Worm (Caenorhabditis elegans): ENCODE results near the gene nxf-2.

- TF ChIP-seq ceh-82 (tag; optimal IDR thresholded peaks at IDR 0.05) (no peak), unc-62 (GFP tag; optimal IDR thresholded peaks at IDR 0.05) (peak; percentile 51), ztf-11 (tag; optimal IDR thresholded peaks at IDR 0.05) (no peak), ceh-9 (tag; optimal IDR thresholded peaks at IDR 0.05) (no peak), nhr-237 (tag; optimal IDR thresholded peaks at IDR 0.05) (no peak), ztf-4 (tag; optimal IDR thresholded peaks at IDR 0.05) (no peak), snpc-4 (tag; optimal IDR thresholded peaks at IDR 0.05) (no peak)
These were observed 48.2 kb downstream of the nxf-2 start for ce11 chrV:14369412-14369811.
